Fruit fly (Drosophila melanogaster) whole organism, embryonic: ENCODE results near the gene CG5861.

Experiments used
- ATbp ChIP-seq: fragments of 200-800 bp; sonication (Bioruptor generic); optimal IDR thresholded peaks from 2 replicates; lab custom pipeline; 2017; ENCODE audit warnings: missing biosample characterization, mild to moderate bottlenecking, missing genetic modification characterization, missing genetic modification reagents
- Ada2b ChIP-seq: fragments of 200-800 bp; sonication (Bioruptor generic); IDR thresholded peaks from 2 replicates; pipeline ENCODE4 v1.3.6; 2022; ENCODE audit warnings: missing biosample characterization, missing genetic modification characterization
- Bdp1 ChIP-seq: fragments of 200-800 bp; sonication (Bioruptor generic); optimal IDR thresholded peaks from 3 replicates; lab custom pipeline; 2016; ENCODE audit warnings: missing biosample characterization, missing genetic modification characterization
- CG10274 ChIP-seq: fragments of 200-800 bp; sonication (Bioruptor generic); optimal IDR thresholded peaks from 3 replicates; lab custom pipeline; 2017; ENCODE audit warnings: missing biosample characterization, mild to moderate bottlenecking, missing genetic modification characterization
- CG10321 ChIP-seq: fragments of 200-800 bp; sonication (Bioruptor generic); IDR thresholded peaks from 2 replicates; pipeline ENCODE4 v1.3.6; 2022; ENCODE audit warnings: missing biosample characterization, missing genetic modification characterization
- CG10565 ChIP-seq: fragments of 200-800 bp; sonication (Bioruptor generic); optimal IDR thresholded peaks from 3 replicates; lab custom pipeline; 2016; ENCODE audit warnings: missing biosample characterization, mild to moderate bottlenecking, missing genetic modification characterization
- CG10959 ChIP-seq: fragments of 200-800 bp; sonication (Bioruptor generic); IDR thresholded peaks from 2 replicates; pipeline ENCODE4 v1.3.6; 2022; ENCODE audit warnings: missing biosample characterization, missing genetic modification characterization
- CG10979 ChIP-seq: fragments of 200-800 bp; sonication (Bioruptor generic); optimal IDR thresholded peaks from 2 replicates; lab custom pipeline; 2018; ENCODE audit warnings: missing biosample characterization, mild to moderate bottlenecking, missing genetic modification characterization, moderate library complexity
- CG11085 ChIP-seq: fragments of 200-800 bp; sonication (Bioruptor generic); IDR thresholded peaks from 2 replicates; pipeline ENCODE4 v1.3.6; 2022; ENCODE audit warnings: missing biosample characterization, missing genetic modification characterization
- CG11560 ChIP-seq: fragments of 200-800 bp; sonication (Bioruptor generic); IDR thresholded peaks from 3 replicates; pipeline ENCODE4 v1.3.6; 2022; ENCODE audit warnings: missing biosample characterization, missing genetic modification characterization
- CG13424 ChIP-seq: fragments of 200-800 bp; sonication (Bioruptor generic); optimal IDR thresholded peaks from 2 replicates; lab custom pipeline; 2019; ENCODE audit warnings: missing biosample characterization, mild to moderate bottlenecking, missing genetic modification characterization, moderate library complexity
- CG14710 ChIP-seq: fragments of 200-800 bp; sonication (Bioruptor generic); optimal IDR thresholded peaks from 3 replicates; lab custom pipeline; 2019; ENCODE audit warnings: missing biosample characterization, mild to moderate bottlenecking, missing genetic modification characterization, moderate library complexity
- CG14860 ChIP-seq: fragments of 200-800 bp; sonication (Bioruptor generic); IDR thresholded peaks from 3 replicates; pipeline ENCODE4 v1.3.6; 2022; ENCODE audit warnings: missing biosample characterization, missing genetic modification characterization; ENCODE audit not compliant: partially characterized antibody
- CG14965 ChIP-seq: fragments of 200-800 bp; sonication (Bioruptor generic); optimal IDR thresholded peaks from 2 replicates; lab custom pipeline; 2016; ENCODE audit warnings: missing biosample characterization, missing genetic modification characterization, borderline replicate concordance
- CG15011 ChIP-seq: fragments of 200-800 bp; sonication (Bioruptor generic); optimal IDR thresholded peaks from 3 replicates; lab custom pipeline; 2018; ENCODE audit warnings: missing biosample characterization, mild to moderate bottlenecking, missing genetic modification characterization
- CG16779 ChIP-seq: fragments of 200-800 bp; sonication (Bioruptor generic); IDR thresholded peaks from 2 replicates; pipeline ENCODE4 v1.3.6; 2022; ENCODE audit warnings: missing biosample characterization, missing genetic modification characterization
- CG16815 ChIP-seq: fragments of 200-800 bp; sonication (Bioruptor generic); optimal IDR thresholded peaks from 3 replicates; lab custom pipeline; 2017; ENCODE audit warnings: missing biosample characterization, mild to moderate bottlenecking, missing genetic modification characterization
- CG17328 ChIP-seq: fragments of 200-800 bp; sonication (Bioruptor generic); IDR thresholded peaks from 2 replicates; pipeline ENCODE4 v1.3.6; 2022; ENCODE audit warnings: missing biosample characterization, missing genetic modification characterization
- CG18262 ChIP-seq: fragments of 200-800 bp; optimal IDR thresholded peaks from 3 replicates; lab custom pipeline; 2019; ENCODE audit warnings: missing biosample characterization, mild to moderate bottlenecking, missing genetic modification characterization, moderate library complexity
- CG18764 ChIP-seq: fragments of 200-800 bp; sonication (Bioruptor generic); optimal IDR thresholded peaks from 3 replicates; lab custom pipeline; 2016; ENCODE audit warnings: missing biosample characterization, missing genetic modification characterization
- CG31441 ChIP-seq: fragments of 200-800 bp; sonication (Bioruptor generic); IDR thresholded peaks from 2 replicates; pipeline ENCODE4 v1.3.6; 2022; ENCODE audit warnings: missing biosample characterization, missing genetic modification characterization
- CG34422 ChIP-seq: fragments of 200-800 bp; sonication (Bioruptor generic); IDR thresholded peaks from 3 replicates; pipeline ENCODE4 v1.3.6; 2022; ENCODE audit warnings: missing biosample characterization, missing genetic modification characterization
- CG3838 ChIP-seq: fragments of 200-800 bp; sonication (Bioruptor generic); optimal IDR thresholded peaks from 3 replicates; lab custom pipeline; 2016; ENCODE audit warnings: missing biosample characterization, missing genetic modification characterization
- CG4282 ChIP-seq: fragments of 200-800 bp; sonication (Bioruptor generic); optimal IDR thresholded peaks from 2 replicates; lab custom pipeline; 2016; ENCODE audit warnings: missing biosample characterization, missing genetic modification characterization
- CG4328 ChIP-seq: fragments of 200-800 bp; sonication (Bioruptor generic); optimal IDR thresholded peaks from 3 replicates; lab custom pipeline; 2017; ENCODE audit warnings: missing biosample characterization, missing genetic modification reagents, missing genetic modification characterization
- CG5953 ChIP-seq: fragments of 200-800 bp; sonication (Bioruptor generic); IDR thresholded peaks from 2 replicates; pipeline ENCODE4 v1.3.6; 2022; ENCODE audit warnings: missing biosample characterization, missing genetic modification characterization
- Deaf1 ChIP-seq: fragments of 200-800 bp; optimal IDR thresholded peaks from 3 replicates; lab custom pipeline; 2019; ENCODE audit warnings: missing biosample characterization, mild to moderate bottlenecking, missing genetic modification characterization, moderate library complexity
- HLH54F ChIP-seq: fragments of 200-800 bp; sonication (Bioruptor generic); optimal IDR thresholded peaks from 3 replicates; lab custom pipeline; 2016; ENCODE audit warnings: missing biosample characterization, missing genetic modification characterization
- HLHmδ ChIP-seq: fragments of 200-800 bp; sonication (Bioruptor generic); optimal IDR thresholded peaks from 2 replicates; lab custom pipeline; 2018; ENCODE audit warnings: missing biosample characterization, mild to moderate bottlenecking, missing genetic modification characterization, moderate library complexity
- Hey ChIP-seq: fragments of 200-800 bp; sonication (Bioruptor generic); optimal IDR thresholded peaks from 3 replicates; lab custom pipeline; 2018; ENCODE audit warnings: missing biosample characterization, mild to moderate bottlenecking, missing genetic modification characterization
- NK7.1 ChIP-seq: fragments of 200-800 bp; sonication (Bioruptor generic); optimal IDR thresholded peaks from 3 replicates; lab custom pipeline; 2016; ENCODE audit warnings: missing biosample characterization, missing genetic modification characterization
- Opbp ChIP-seq: fragments of 200-800 bp; sonication (Bioruptor generic); IDR thresholded peaks from 3 replicates; pipeline ENCODE4 v1.3.6; 2022; ENCODE audit warnings: missing biosample characterization, missing genetic modification characterization; ENCODE audit not compliant: partially characterized antibody
- Optix ChIP-seq: fragments of 200-800 bp; sonication (Bioruptor generic); IDR thresholded peaks from 3 replicates; pipeline ENCODE4 v1.3.6; 2022; ENCODE audit warnings: missing biosample characterization, missing genetic modification characterization
- ac ChIP-seq: fragments of 200-800 bp; sonication (Bioruptor generic); optimal IDR thresholded peaks from 3 replicates; lab custom pipeline; 2017; ENCODE audit warnings: missing biosample characterization, mild to moderate bottlenecking, missing genetic modification characterization
- ara ChIP-seq: fragments of 200-800 bp; sonication (Bioruptor generic); IDR thresholded peaks from 2 replicates; pipeline ENCODE4 v1.3.6; 2022; ENCODE audit warnings: missing biosample characterization, missing genetic modification characterization
- cad ChIP-seq: fragments of >200 bp; optimal IDR thresholded peaks from 2 replicates; lab custom pipeline; 2017; ENCODE audit warnings: missing biosample characterization, missing genetic modification characterization
- crol ChIP-seq: fragments of 200-800 bp; sonication (Bioruptor generic); IDR thresholded peaks from 2 replicates; pipeline ENCODE4 v1.3.6; 2022; ENCODE audit warnings: missing biosample characterization, missing genetic modification characterization
- eyg ChIP-seq: fragments of 200-800 bp; sonication (Bioruptor generic); optimal IDR thresholded peaks from 3 replicates; lab custom pipeline; 2016; ENCODE audit warnings: missing biosample characterization, missing genetic modification characterization
- fd64A ChIP-seq: fragments of 200-800 bp; sonication (Bioruptor generic); optimal IDR thresholded peaks from 3 replicates; lab custom pipeline; 2018; ENCODE audit warnings: missing biosample characterization, mild to moderate bottlenecking, missing genetic modification characterization
- grn ChIP-seq: fragments of 200-800 bp; sonication (Bioruptor generic); optimal IDR thresholded peaks from 3 replicates; lab custom pipeline; 2017; ENCODE audit warnings: missing biosample characterization, missing genetic modification characterization
- h ChIP-seq: fragments of >200 bp; optimal IDR thresholded peaks from 2 replicates; lab custom pipeline; 2017
- ham ChIP-seq: fragments of 200-800 bp; sonication (Bioruptor generic); IDR thresholded peaks from 2 replicates; pipeline ENCODE4 v1.3.6; 2022; ENCODE audit warnings: missing biosample characterization, missing genetic modification characterization
- hb ChIP-seq: fragments of 200-800 bp; sonication (Bioruptor generic); IDR thresholded peaks from 3 replicates; pipeline ENCODE4 v1.3.6; 2022; ENCODE audit warnings: missing biosample characterization, missing genetic modification characterization; ENCODE audit not compliant: partially characterized antibody
- kay ChIP-seq: fragments of 200-800 bp; sonication (Bioruptor generic); optimal IDR thresholded peaks from 2 replicates; lab custom pipeline; 2016; ENCODE audit warnings: missing biosample characterization, missing genetic modification characterization
- ken ChIP-seq: fragments of 200-800 bp; sonication (Bioruptor generic); IDR thresholded peaks from 3 replicates; pipeline ENCODE4 v1.3.6; 2022; ENCODE audit warnings: missing biosample characterization, missing genetic modification characterization
- odd ChIP-seq: fragments of 200-800 bp; sonication (Bioruptor generic); optimal IDR thresholded peaks from 2 replicates; lab custom pipeline; 2017; ENCODE audit warnings: missing biosample characterization, mild to moderate bottlenecking, missing genetic modification characterization
- p53 ChIP-seq: fragments of 200-800 bp; sonication (Bioruptor generic); optimal IDR thresholded peaks from 2 replicates; lab custom pipeline; 2016; ENCODE audit warnings: missing biosample characterization, missing genetic modification characterization
- pfk ChIP-seq: fragments of 200-800 bp; sonication (Bioruptor generic); optimal IDR thresholded peaks from 2 replicates; lab custom pipeline; 2018; ENCODE audit warnings: missing biosample characterization, mild to moderate bottlenecking, missing genetic modification characterization, moderate library complexity
- seq ChIP-seq: fragments of 200-800 bp; sonication (Bioruptor generic); IDR thresholded peaks from 2 replicates; pipeline ENCODE4 v1.3.6; 2022; ENCODE audit warnings: missing biosample characterization, missing genetic modification characterization
- sr ChIP-seq: fragments of 200-800 bp; sonication (Bioruptor generic); IDR thresholded peaks from 3 replicates; pipeline ENCODE4 v1.3.6; 2022; ENCODE audit warnings: missing biosample characterization, missing genetic modification characterization
- unpg ChIP-seq: fragments of 200-800 bp; sonication (Bioruptor generic); optimal IDR thresholded peaks from 3 replicates; lab custom pipeline; 2018; ENCODE audit warnings: missing biosample characterization, mild to moderate bottlenecking, missing genetic modification characterization, moderate library complexity
- zf30C ChIP-seq: fragments of 200-800 bp; sonication (Bioruptor generic); optimal IDR thresholded peaks from 3 replicates; lab custom pipeline; 2018; ENCODE audit warnings: missing biosample characterization, mild to moderate bottlenecking, missing genetic modification characterization

The CG5861 gene

dm6 chr2L:16279774-16280252 is 27.3 kb downstream of the CG5861 start (continued):
- TF ChIP-seq Ada2b (GFP tag; lab: Robert Waterston, UW) (peak; percentile 66), CG10565 (GFP tag; lab: Kevin White, UChicago) (peak; percentile 45), CG11560 (tag; lab: Robert Waterston, UW) (peak; percentile 27; the same call in 1 of the 3 replicates), cad (GFP tag; lab: Kevin White, UChicago) (peak; percentile 74), eyg (GFP tag; lab: Kevin White, UChicago) (peak; percentile 68), CG11085 (GFP tag; lab: Robert Waterston, UW) (no peak), kay (GFP tag; lab: Kevin White, UChicago) (peak; percentile 85), HLHmδ (GFP tag; lab: Kevin White, UChicago) (no peak), NK7.1 (GFP tag; lab: Kevin White, UChicago) (peak; percentile 62), grn (GFP tag; lab: Kevin White, UChicago) (peak; percentile 60), ara (GFP tag; lab: Robert Waterston, UW) (no peak; the same call in 1 of the 2 replicates), CG10321 (GFP tag; lab: Robert Waterston, UW) (peak; percentile 65), Opbp (GFP tag; lab: Robert Waterston, UW) (0 out of 3 replicates have a peak, but pooled peaks have one; percentile 9), Deaf1 (tag; lab: Kevin White, UChicago) (peak; percentile 65), Bdp1 (GFP tag; lab: Kevin White, UChicago) (peak; percentile 56), ac (GFP tag; lab: Kevin White, UChicago) (peak; percentile 83), CG14860 (no peak), CG16815 (GFP tag; lab: Kevin White, UChicago) (peak; percentile 77), unpg (peak; percentile 94), seq (peak; percentile 83), fd64A (GFP tag; lab: Kevin White, UChicago) (peak; percentile 81), zf30C (GFP tag; lab: Kevin White, UChicago) (no peak), CG14710 (peak; percentile 94), CG18262 (tag; lab: Kevin White, UChicago) (peak; percentile 97), ham (GFP tag; lab: Robert Waterston, UW) (no peak), CG10274 (peak; percentile 99), Optix (GFP tag; lab: Robert Waterston, UW) (peak; percentile 64; the same call in 1 of the 3 replicates), Hey (no peak), odd (peak; percentile 92), ken (GFP tag; lab: Robert Waterston, UW) (peak; percentile 79; the same call in 2 of the 3 replicates), sr (GFP tag; lab: Robert Waterston, UW) (0 out of 3 replicates have a peak, but pooled peaks have one; percentile 6), CG31441 (GFP tag; lab: Robert Waterston, UW) (peak; percentile 97), CG18764 (GFP tag; lab: Kevin White, UChicago) (peak; percentile 86), CG13424 (tag; lab: Kevin White, UChicago) (peak; percentile 95)
- TF ChIP-seq, all 482 proteins: peak for 389

DNA sequence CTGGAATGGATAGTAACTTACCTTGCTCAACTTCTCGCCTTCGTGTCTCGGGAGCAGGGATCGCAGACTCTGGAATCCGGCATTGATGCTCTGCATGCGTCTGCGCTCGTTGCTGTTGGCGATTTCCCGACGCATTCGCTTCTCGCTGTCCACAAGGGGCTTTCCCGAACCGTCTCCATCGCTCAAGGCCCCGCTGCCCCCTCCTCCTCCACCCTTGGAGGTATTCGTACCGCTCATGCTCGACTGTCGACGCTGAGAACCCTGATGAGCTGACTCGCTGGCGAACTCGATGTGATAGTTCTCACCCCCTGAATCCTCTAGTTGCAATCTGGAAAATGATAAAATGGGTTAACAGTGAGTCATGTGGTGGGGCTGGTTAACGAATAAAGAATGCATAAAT is 28.3 kb downstream of the CG5861 start:
- TF ChIP-seq CG10979 (tag; lab: Kevin White, UChicago) (no peak), ATbp (GFP tag; lab: Kevin White, UChicago) (no peak), CG15011 (no peak), CG5953 (0 out of 2 replicates have a peak, but pooled peaks have one; percentile 6), h (lab: Kevin White, UChicago) (no peak), CG10959 (GFP tag; lab: Robert Waterston, UW) (no peak), CG17328 (no peak), p53 (GFP tag; lab: Kevin White, UChicago) (no peak), crol (GFP tag; lab: Robert Waterston, UW) (peak; percentile 71), CG3838 (no peak), hb (GFP tag; lab: Robert Waterston, UW) (peak; percentile 21; the same call in 1 of the 3 replicates), CG14965 (GFP tag; lab: Kevin White, UChicago) (no peak), CG4328 (GFP tag; lab: Kevin White, UChicago) (no peak), pfk (GFP tag; lab: Kevin White, UChicago) (peak; percentile 27), HLH54F (no peak), CG16779 (0 out of 2 replicates have a peak, but pooled peaks have one; percentile 18), CG34422 (GFP tag; lab: Robert Waterston, UW) (no peak), CG4282 (no peak), fd64A (GFP tag; lab: Kevin White, UChicago) (no peak)
